Worm (Caenorhabditis elegans) whole organism, late embryonic: ENCODE measurements around the gene dpy-7.

Experiments
- ceh-30 ChIP-seq: fragments of 150-350 bp; optimal IDR thresholded peaks from 2 replicates; lab custom pipeline; 2014; ENCODE audit warnings: missing biosample characterization, missing genetic modification characterization
- ets-4 ChIP-seq: sonication (generic microtip); optimal IDR thresholded peaks from 2 replicates; lab custom pipeline; 2016; ENCODE audit warnings: missing genetic modification characterization, missing compliant biosample characterization
- fkh-10 ChIP-seq: fragments of 150-350 bp; optimal IDR thresholded peaks from 2 replicates; lab custom pipeline; 2014; ENCODE audit warnings: missing biosample characterization, missing genetic modification reagents, missing genetic modification characterization
- lin-11 ChIP-seq: fragments of 200-800 bp; sonication (Bioruptor generic); optimal IDR thresholded peaks from 2 replicates; lab custom pipeline; 2018; ENCODE audit warnings: mild to moderate bottlenecking, missing genetic modification characterization, missing compliant biosample characterization
- rnt-1 ChIP-seq: sonication (generic microtip); optimal IDR thresholded peaks from 2 replicates; lab custom pipeline; 2016; ENCODE audit warnings: missing genetic modification characterization, missing compliant biosample characterization
- sdc-2 ChIP-seq: sonication (generic microtip); optimal IDR thresholded peaks from 2 replicates; lab custom pipeline; 2016; ENCODE audit warnings: missing genotype, missing genetic modification characterization, missing compliant biosample characterization
- tbx-2 ChIP-seq: sonication (generic microtip); optimal IDR thresholded peaks from 2 replicates; lab custom pipeline; 2016; ENCODE audit warnings: missing genetic modification characterization, missing compliant biosample characterization
- tbx-7 ChIP-seq: sonication (generic microtip); optimal IDR thresholded peaks from 2 replicates; lab custom pipeline; 2016; ENCODE audit warnings: missing genotype, missing genetic modification characterization, missing compliant biosample characterization
- unc-42 ChIP-seq: sonication (generic microtip); optimal IDR thresholded peaks from 2 replicates; lab custom pipeline; 2016; ENCODE audit warnings: missing genotype, missing genetic modification characterization, missing compliant biosample characterization

DNA sequence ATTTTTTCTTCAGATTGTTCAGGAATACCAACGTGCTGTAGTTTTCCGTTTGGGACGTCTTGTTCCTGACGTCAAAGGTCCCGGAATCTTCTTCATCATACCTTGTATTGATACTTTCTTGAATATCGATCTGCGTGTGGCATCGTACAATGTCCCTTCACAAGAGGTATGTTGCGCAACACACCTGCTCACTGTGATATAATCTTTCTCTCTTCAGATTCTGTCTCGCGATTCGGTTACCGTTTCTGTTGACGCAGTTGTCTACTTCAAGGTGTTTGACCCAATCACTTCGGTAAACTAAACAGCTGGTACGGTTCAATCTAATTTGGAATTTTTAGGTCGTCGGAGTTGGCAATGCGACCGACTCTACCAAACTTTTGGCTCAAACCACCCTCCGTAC is 25.8 kb upstream of the dpy-7 start:
- TF ChIP-seq fkh-10 (GFP tag; lab: Kevin White, UChicago): no peak
- no peak for TF ChIP-seq rnt-1
- no peak for TF ChIP-seq ceh-30
- TF ChIP-seq unc-42 (tag; lab: Kevin White, UChicago): no peak
- no peak for TF ChIP-seq tbx-7 (tag; lab: Kevin White, UChicago)
- no peak for TF ChIP-seq sdc-2
- no peak for TF ChIP-seq ets-4 (tag; lab: Kevin White, UChicago)
- no peak for TF ChIP-seq lin-11 (tag; lab: Kevin White, UChicago)
- no peak for TF ChIP-seq tbx-2 (tag; lab: Kevin White, UChicago)
